Worm (Caenorhabditis elegans) whole organism, L2 larva: ENCODE results near the gene cmd-1.

Experiments
- C34F6.9 ChIP-seq: fragments of 150-350 bp; optimal IDR thresholded peaks from 2 replicates; lab custom pipeline; 2014; ENCODE audit warnings: missing biosample characterization, missing genetic modification characterization
- F13H6.1 ChIP-seq: sonication (generic microtip); optimal IDR thresholded peaks from 2 replicates; lab custom pipeline; 2016; ENCODE audit warnings: missing genetic modification characterization, missing compliant biosample characterization
- R02D3.7 ChIP-seq: fragments of 150-350 bp; optimal IDR thresholded peaks from 2 replicates; lab custom pipeline; 2014; ENCODE audit warnings: missing biosample characterization, missing genetic modification characterization
- Y55F3AM.14 ChIP-seq: fragments of 200-800 bp; sonication (Bioruptor generic); optimal IDR thresholded peaks from 2 replicates; lab custom pipeline; 2018; ENCODE audit warnings: mild to moderate bottlenecking, missing genetic modification characterization, missing compliant biosample characterization
- alr-1 ChIP-seq: fragments of 150-350 bp; optimal IDR thresholded peaks from 2 replicates; lab custom pipeline; 2014; ENCODE audit warnings: missing biosample characterization, missing genetic modification characterization
- aly-2 ChIP-seq: fragments of 150-350 bp; optimal IDR thresholded peaks from 2 replicates; lab custom pipeline; 2014; ENCODE audit warnings: missing biosample characterization, missing genetic modification characterization
- blmp-1 ChIP-seq: sonication (generic microtip); optimal IDR thresholded peaks from 2 replicates; lab custom pipeline; 2017; ENCODE audit warnings: missing genetic modification characterization, mild to moderate bottlenecking, missing compliant biosample characterization, antibody characterized with exemption, moderate library complexity; ENCODE audit not compliant: insufficient read depth
- ceh-16 ChIP-seq: fragments of 150-350 bp; optimal IDR thresholded peaks from 2 replicates; lab custom pipeline; 2014; ENCODE audit warnings: missing biosample characterization, missing genetic modification characterization
- ceh-82 ChIP-seq: fragments of 150-350 bp; optimal IDR thresholded peaks from 2 replicates; lab custom pipeline; 2014; ENCODE audit warnings: missing biosample characterization, missing genetic modification characterization
- crh-2 ChIP-seq: sonication (generic microtip); optimal IDR thresholded peaks from 2 replicates; lab custom pipeline; 2017; ENCODE audit warnings: missing biosample characterization, missing genetic modification characterization
- dmd-4 ChIP-seq: sonication (generic microtip); optimal IDR thresholded peaks from 2 replicates; lab custom pipeline; 2017; ENCODE audit warnings: missing biosample characterization, missing genetic modification characterization
- egl-27 ChIP-seq: sonication (generic microtip); optimal IDR thresholded peaks from 3 replicates; lab custom pipeline; 2017; ENCODE audit warnings: missing biosample characterization, missing genetic modification reagents, missing genetic modification characterization
- elt-1 ChIP-seq: fragments of 150-350 bp; optimal IDR thresholded peaks from 2 replicates; lab custom pipeline; 2014; ENCODE audit warnings: missing biosample characterization, missing genetic modification characterization
- fos-1 ChIP-seq: fragments of 150-350 bp; optimal IDR thresholded peaks from 2 replicates; lab custom pipeline; 2014; ENCODE audit warnings: missing biosample characterization, missing genetic modification characterization
- gmeb-1 ChIP-seq: fragments of 150-350 bp; optimal IDR thresholded peaks from 2 replicates; lab custom pipeline; 2014; ENCODE audit warnings: missing biosample characterization, missing genetic modification characterization
- lin-11 ChIP-seq: fragments of 150-350 bp; sonication (generic microtip); optimal IDR thresholded peaks from 2 replicates; lab custom pipeline; 2014; ENCODE audit warnings: missing biosample characterization, missing genetic modification characterization, inconsistent platforms, mixed read lengths
- lin-13 ChIP-seq: fragments of 150-350 bp; optimal IDR thresholded peaks from 2 replicates; lab custom pipeline; 2014; ENCODE audit warnings: missing biosample characterization, missing genetic modification reagents, missing genetic modification characterization
- lsy-2 ChIP-seq, 2 experiments: fragments of 150-350 bp in 1 of 2; sonication (generic microtip) in 1 of 2; optimal IDR thresholded peaks; 2 replicates each; lab custom pipeline; 2014 to 2017; ENCODE audit warnings: missing biosample characterization in 2 of 2, missing genetic modification characterization in 2 of 2
- mab-5 ChIP-seq: fragments of 150-350 bp; optimal IDR thresholded peaks from 2 replicates; lab custom pipeline; 2014; ENCODE audit warnings: missing biosample characterization, missing genetic modification characterization
- mbf-1 ChIP-seq: sonication (generic microtip); optimal IDR thresholded peaks from 2 replicates; lab custom pipeline; 2017; ENCODE audit warnings: missing biosample characterization, missing genetic modification characterization
- mdl-1 ChIP-seq, 2 experiments: fragments of 150-350 bp in 1 of 2; sonication (generic microtip) in 1 of 2; optimal IDR thresholded peaks; 2 replicates each; lab custom pipeline; 2017; ENCODE audit warnings: missing biosample characterization in 2 of 2, missing genetic modification characterization in 2 of 2
- nhr-10 ChIP-seq: sonication (generic microtip); optimal IDR thresholded peaks from 2 replicates; lab custom pipeline; 2017; ENCODE audit warnings: missing biosample characterization, missing genetic modification characterization
- nhr-11 ChIP-seq: fragments of 150-350 bp; optimal IDR thresholded peaks from 2 replicates; lab custom pipeline; 2014; ENCODE audit warnings: missing biosample characterization, missing genetic modification characterization
- nhr-12 ChIP-seq: fragments of 150-350 bp; optimal IDR thresholded peaks from 2 replicates; lab custom pipeline; 2014; ENCODE audit warnings: missing biosample characterization, missing genetic modification characterization
- nhr-129 ChIP-seq: fragments of 150-350 bp; optimal IDR thresholded peaks from 2 replicates; lab custom pipeline; 2014; ENCODE audit warnings: missing biosample characterization, missing genetic modification characterization
- nhr-21 ChIP-seq: fragments of 150-350 bp; optimal IDR thresholded peaks from 2 replicates; lab custom pipeline; 2014; ENCODE audit warnings: missing biosample characterization, missing genetic modification characterization
- nhr-237 ChIP-seq: fragments of 150-350 bp; optimal IDR thresholded peaks from 2 replicates; lab custom pipeline; 2014; ENCODE audit warnings: missing biosample characterization, missing genetic modification characterization
- nhr-77 ChIP-seq: fragments of 150-350 bp; optimal IDR thresholded peaks from 2 replicates; lab custom pipeline; 2014; ENCODE audit warnings: missing biosample characterization, missing genetic modification characterization
- peb-1 ChIP-seq: fragments of 150-350 bp; optimal IDR thresholded peaks from 2 replicates; lab custom pipeline; 2014; ENCODE audit warnings: missing biosample characterization, missing genetic modification characterization
- sem-4 ChIP-seq: fragments of 150-350 bp; optimal IDR thresholded peaks from 2 replicates; lab custom pipeline; 2014; ENCODE audit warnings: missing biosample characterization, missing genetic modification reagents, missing genetic modification characterization
- skn-1 ChIP-seq: sonication (generic microtip); optimal IDR thresholded peaks from 2 replicates; lab custom pipeline; 2017; ENCODE audit warnings: missing biosample characterization, missing genetic modification characterization
- sma-3 ChIP-seq: sonication (generic microtip); optimal IDR thresholded peaks from 2 replicates; lab custom pipeline; 2016; ENCODE audit warnings: missing genetic modification reagents, missing genetic modification characterization, missing compliant biosample characterization
- sma-9 ChIP-seq, 2 experiments: fragments of 150-350 bp in 1 of 2; sonication (generic microtip) in 1 of 2; optimal IDR thresholded peaks; 2 replicates each; lab custom pipeline; 2014 to 2016; ENCODE audit warnings: missing genetic modification characterization in 2 of 2, mild to moderate bottlenecking in 1 of 2, missing biosample characterization in 1 of 2, missing compliant biosample characterization in 1 of 2, missing genetic modification reagents in 1 of 2, moderate library complexity in 1 of 2
- snpc-4 ChIP-seq: fragments of 150-350 bp; optimal IDR thresholded peaks from 2 replicates; lab custom pipeline; 2014; ENCODE audit warnings: missing biosample characterization, missing genetic modification characterization
- unc-55 ChIP-seq: fragments of 150-350 bp; sonication (generic microtip); optimal IDR thresholded peaks from 3 replicates; lab custom pipeline; 2014; ENCODE audit warnings: missing biosample characterization, missing genetic modification reagents, missing genetic modification characterization
- unc-62 ChIP-seq: fragments of 150-350 bp; optimal IDR thresholded peaks from 2 replicates; lab custom pipeline; 2014; ENCODE audit warnings: missing biosample characterization, missing genetic modification reagents, missing genetic modification characterization
- zag-1 ChIP-seq: fragments of 150-350 bp; optimal IDR thresholded peaks from 2 replicates; lab custom pipeline; 2014; ENCODE audit warnings: missing biosample characterization, missing genetic modification characterization
- ztf-1 ChIP-seq: fragments of 200-800 bp; sonication (Bioruptor generic); conservative IDR thresholded peaks from 2 replicates; pipeline ENCODE4 v1.3.6; 2022; ENCODE audit warnings: missing genetic modification characterization, missing compliant biosample characterization
- ztf-11 ChIP-seq: sonication (generic microtip); optimal IDR thresholded peaks from 2 replicates; lab custom pipeline; 2017; ENCODE audit warnings: missing biosample characterization, missing genetic modification characterization
- ztf-4 ChIP-seq: fragments of 150-350 bp; optimal IDR thresholded peaks from 2 replicates; lab custom pipeline; 2014; ENCODE audit warnings: missing biosample characterization, missing genetic modification characterization

cmd-1 gene

DNA sequence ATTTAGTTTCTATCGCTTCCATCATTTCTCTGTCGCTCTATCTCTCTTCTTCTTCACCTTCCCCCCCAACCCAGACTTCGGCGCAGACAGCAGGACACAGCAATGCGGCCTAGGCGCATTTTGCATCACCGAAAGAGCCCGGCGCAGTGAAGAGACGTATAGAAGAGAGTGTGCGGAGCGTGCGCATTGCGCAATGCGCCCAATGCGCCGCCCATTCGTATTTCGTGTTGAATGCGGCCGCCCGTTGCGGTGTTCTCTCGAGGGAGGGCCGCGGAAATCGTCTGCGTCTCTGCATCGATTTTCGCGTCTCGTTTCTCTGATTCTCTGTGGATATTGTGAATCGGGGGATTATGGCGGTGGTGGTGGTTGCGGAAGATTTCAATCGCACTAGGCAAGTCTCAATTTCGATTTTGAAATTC lies 4.7 kb upstream of the cmd-1 start (continued):
- TF ChIP-seq unc-62 (GFP tag; lab: Kevin White, UChicago) (peak; percentile 69), egl-27 (tag; lab: Kevin White, UChicago) (peak; percentile 95), crh-2 (tag; lab: Kevin White, UChicago) (peak; percentile 98), R02D3.7 (peak; percentile 63), nhr-129 (tag; lab: Kevin White, UChicago) (peak; percentile 97), sma-9 (GFP tag; optimal IDR thresholded peaks at IDR 0.05; lab: Kevin White, UChicago) (peak; percentile 97), sma-9 (tag; optimal IDR thresholded peaks at IDR 0.05; lab: Kevin White, UChicago) (no peak), ceh-82 (peak; percentile 91), lin-11 (tag; lab: Kevin White, UChicago) (peak; percentile 99)

DNA sequence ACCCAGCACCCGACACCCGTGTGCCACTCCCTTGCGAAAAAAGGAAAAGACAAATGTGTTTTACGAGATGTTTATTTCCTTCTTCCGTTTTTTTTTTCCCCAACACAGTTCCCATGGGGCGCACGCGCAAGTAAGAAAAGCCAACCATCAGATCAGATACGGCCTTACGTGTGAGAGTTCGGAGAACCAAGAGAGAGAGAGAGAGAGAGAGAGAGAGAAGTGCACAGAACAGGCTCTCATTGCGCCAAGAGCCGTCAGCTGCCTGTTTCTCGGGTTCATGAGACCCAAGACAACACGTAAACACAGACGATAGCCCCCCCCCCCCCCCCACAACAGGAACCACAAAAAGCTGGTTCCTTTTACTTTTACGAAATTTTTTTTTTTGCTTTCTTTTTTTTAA lies 4.2 kb upstream of the cmd-1 start:
- TF ChIP-seq dmd-4 = no peak
- TF ChIP-seq nhr-10 (tag; lab: Kevin White, UChicago) = no peak
- TF ChIP-seq skn-1 (tag; lab: Kevin White, UChicago) = no peak
- no peak for TF ChIP-seq aly-2
- TF ChIP-seq ceh-16 (tag; lab: Kevin White, UChicago) = no peak
- no peak for TF ChIP-seq ztf-1
- no peak for TF ChIP-seq nhr-77 (tag; lab: Kevin White, UChicago)
- TF ChIP-seq sem-4 = no peak
- no peak for TF ChIP-seq fos-1 (tag; lab: Kevin White, UChicago)
- TF ChIP-seq nhr-129 (tag; lab: Kevin White, UChicago) = no peak
- TF ChIP-seq peb-1 = no peak
- TF ChIP-seq, all 48 proteins: peak for 0

DNA sequence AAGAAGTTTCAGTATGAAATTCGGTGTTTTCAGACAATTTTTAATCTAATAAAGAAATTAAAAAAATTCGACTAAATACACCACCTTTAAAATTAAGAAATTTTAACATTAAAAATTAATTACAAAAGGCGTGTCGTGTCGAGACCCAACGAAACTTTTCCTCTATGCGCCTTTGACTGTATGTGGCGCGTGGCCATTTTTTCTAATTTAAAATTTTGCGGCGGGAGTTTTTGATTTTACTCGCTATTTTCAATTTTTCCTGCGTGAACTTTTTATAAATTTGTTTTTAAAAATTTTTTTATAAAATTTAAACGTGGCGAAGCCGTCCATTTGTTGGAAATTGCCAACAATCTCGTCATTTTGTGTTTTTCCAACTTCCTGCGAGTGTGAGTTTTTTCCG lies 3.3 kb upstream of the cmd-1 start:
- TF ChIP-seq sma-3 (GFP tag; lab: Kevin White, UChicago) = no peak
- no peak for TF ChIP-seq nhr-12 (tag; lab: Kevin White, UChicago)
- TF ChIP-seq blmp-1 (tag; lab: Kevin White, UChicago) = no peak
- TF ChIP-seq gmeb-1 (tag; lab: Kevin White, UChicago) = no peak
- no peak for TF ChIP-seq nhr-237 (tag; lab: Kevin White, UChicago)
- TF ChIP-seq nhr-11 = no peak

DNA sequence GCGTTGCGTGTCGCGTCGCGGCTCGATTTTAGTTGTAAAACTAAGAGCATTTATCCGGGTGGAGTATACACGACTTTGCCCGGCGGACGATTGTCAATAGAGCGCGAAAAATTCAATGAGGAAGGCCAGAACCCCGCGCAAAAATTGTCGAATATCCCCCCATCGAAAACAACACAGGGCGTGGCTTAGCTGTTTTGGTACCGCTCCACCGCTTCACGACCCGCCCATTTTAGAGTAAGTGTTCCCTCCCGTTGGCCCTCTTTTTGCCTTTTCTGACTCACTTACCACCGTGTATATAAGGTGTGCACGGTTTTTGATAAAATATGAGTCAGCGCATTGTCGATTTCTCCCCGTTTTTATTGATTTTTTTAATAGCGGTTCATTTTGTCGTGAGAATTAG lies 2.7 kb upstream of the cmd-1 start:
- TF ChIP-seq nhr-11 (no peak), ztf-11 (no peak), R02D3.7 (no peak), ztf-1 (no peak), sma-9 (GFP tag; optimal IDR thresholded peaks at IDR 0.05; lab: Kevin White, UChicago) (no peak), sma-9 (tag; optimal IDR thresholded peaks at IDR 0.05; lab: Kevin White, UChicago) (no peak), zag-1 (tag; lab: Kevin White, UChicago) (no peak), sem-4 (no peak), ztf-4 (tag; lab: Kevin White, UChicago) (no peak), dmd-4 (no peak), mab-5 (no peak)
- TF ChIP-seq, all 48 proteins: peak for 0

DNA sequence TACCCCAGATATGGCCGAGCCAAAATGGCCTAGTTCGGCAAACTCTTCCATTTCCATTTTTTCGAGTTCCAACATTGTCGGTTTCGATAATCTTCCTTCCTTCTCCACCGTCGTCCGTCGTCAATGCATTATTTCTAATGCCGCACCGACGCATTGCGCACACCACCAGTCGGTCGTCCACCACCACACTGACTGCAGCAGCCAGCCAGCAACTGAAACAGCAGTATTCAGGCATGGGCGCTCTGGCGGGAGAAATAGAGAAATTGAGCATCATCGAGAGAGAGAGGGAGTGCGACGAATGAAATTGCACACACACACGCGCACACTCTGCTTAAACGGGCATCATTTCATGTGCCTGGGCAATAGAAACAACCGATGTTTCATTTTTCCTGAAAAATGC lies 2.1 kb upstream of the cmd-1 start:
- TF ChIP-seq mab-5 = no peak
- TF ChIP-seq ceh-82 = no peak
- TF ChIP-seq unc-55 = peak; percentile 67
- peak; percentile 12 for TF ChIP-seq sma-9 (GFP tag; optimal IDR thresholded peaks at IDR 0.05; lab: Kevin White, UChicago)
- no peak for TF ChIP-seq sma-9 (tag; optimal IDR thresholded peaks at IDR 0.05; lab: Kevin White, UChicago)
- TF ChIP-seq zag-1 (tag; lab: Kevin White, UChicago) = peak; percentile 24
- TF ChIP-seq nhr-11 = peak; percentile 60
- TF ChIP-seq mdl-1 (tag; optimal IDR thresholded peaks at IDR 0.05; lab: Kevin White, UChicago) = peak; percentile 11 to 64
- peak; percentile 93 for TF ChIP-seq alr-1
- peak; percentile 43 for TF ChIP-seq fos-1 (tag; lab: Kevin White, UChicago)
- TF ChIP-seq F13H6.1 (tag; lab: Kevin White, UChicago) = peak; percentile 41
- no peak for TF ChIP-seq ztf-11
- TF ChIP-seq egl-27 (tag; lab: Kevin White, UChicago) = peak; percentile 50
- peak; percentile 76 for TF ChIP-seq Y55F3AM.14 (GFP tag; lab: Kevin White, UChicago)
- TF ChIP-seq lsy-2 (tag; optimal IDR thresholded peaks at IDR 0.05; lab: Kevin White, UChicago) = peak; percentile 10 to 42
- peak; percentile 42 for TF ChIP-seq lin-11 (tag; lab: Kevin White, UChicago)
- TF ChIP-seq lin-13 (GFP tag; lab: Kevin White, UChicago) = peak; percentile 45
- TF ChIP-seq gmeb-1 (tag; lab: Kevin White, UChicago) = no peak
- TF ChIP-seq mbf-1 (tag; lab: Kevin White, UChicago) = no peak
- peak; percentile 71 for TF ChIP-seq nhr-129 (tag; lab: Kevin White, UChicago)
- TF ChIP-seq nhr-21 (tag; lab: Kevin White, UChicago) = no peak
- TF ChIP-seq snpc-4 = peak; percentile 43
- peak; percentile 59 for TF ChIP-seq C34F6.9 (tag; lab: Kevin White, UChicago)
- TF ChIP-seq ztf-4 (tag; lab: Kevin White, UChicago) = peak; percentile 52
- TF ChIP-seq crh-2 (tag; lab: Kevin White, UChicago) = peak; percentile 56
- TF ChIP-seq elt-1 = no peak
- TF ChIP-seq aly-2 = no peak
- TF ChIP-seq blmp-1 (tag; lab: Kevin White, UChicago) = no peak
